Fruit fly (Drosophila melanogaster): ENCODE results near the gene CG6686.

CG6686 gene

dm6 chr2L:12013741-12014393 is 26.0 kb upstream of the CG6686 start:
- 0 out of 4 replicates have a peak, but pooled peaks have one; percentile 51 for TF ChIP-seq chinmo (GFP tag; IDR thresholded peaks at IDR 0.05; ENCODE audit: partially characterized antibody)
- peak; percentile 70 for TF ChIP-seq Hr39 (optimal IDR thresholded peaks at IDR 0.05)
- peak; percentile 58 for TF ChIP-seq Drgx (GFP tag; IDR thresholded peaks at IDR 0.05)
- TF ChIP-seq CG31224 (GFP tag; IDR thresholded peaks at IDR 0.05), result peak; percentile 63
- peak; percentile 96 for TF ChIP-seq nom (GFP tag; optimal IDR thresholded peaks at IDR 0.05)
- no peak for TF ChIP-seq CG1647 (GFP tag; optimal IDR thresholded peaks at IDR 0.05)
- TF ChIP-seq C15 (GFP tag; IDR thresholded peaks at IDR 0.05), result no peak
- TF ChIP-seq CG2129 (GFP tag; IDR thresholded peaks at IDR 0.05; ENCODE audit: partially characterized antibody), result no peak
- TF ChIP-seq CG1792 (GFP tag; optimal IDR thresholded peaks at IDR 0.05), result no peak
- peak in 1 of 2 experiments; percentile 42 for TF ChIP-seq bsh (GFP tag; optimal IDR thresholded peaks at IDR 0.05)
- TF ChIP-seq sisA (GFP tag; IDR thresholded peaks at IDR 0.05), result 0 out of 2 replicates have a peak, but pooled peaks have one; percentile 11
- no peak for TF ChIP-seq fu2 (GFP tag; optimal IDR thresholded peaks at IDR 0.05)
- peak; percentile 44; the same call in 1 of the 2 replicates for TF ChIP-seq crol (GFP tag; IDR thresholded peaks at IDR 0.05)

- TF ChIP-seq CG1529 (GFP tag; optimal IDR thresholded peaks at IDR 0.05) (no peak), CG1832 (GFP tag; optimal IDR thresholded peaks at IDR 0.05) (no peak)
These were observed 25.4 kb upstream of the CG6686 start for dm6 chr2L:12013243-12013642.

- TF ChIP-seq dpn (GFP tag; optimal IDR thresholded peaks at IDR 0.05) (peak; percentile 76 to 81), da (GFP tag; optimal IDR thresholded peaks at IDR 0.05) (peak; percentile 41), row (GFP tag; IDR thresholded peaks at IDR 0.05) (no peak), hkb (optimal IDR thresholded peaks at IDR 0.05) (peak; percentile 58), hkb (GFP tag; IDR thresholded peaks at IDR 0.05) (no peak), CG13287 (GFP tag; IDR thresholded peaks at IDR 0.05; ENCODE audit: partially characterized antibody) (no peak), bcd (GFP tag; optimal IDR thresholded peaks at IDR 0.05) (peak; percentile 75), sima (GFP tag; optimal IDR thresholded peaks at IDR 0.05) (no peak), unpg (GFP tag; optimal IDR thresholded peaks at IDR 0.05) (peak; percentile 57), CG10654 (GFP tag; optimal IDR thresholded peaks at IDR 0.05) (peak; percentile 60), PHDP (tag; optimal IDR thresholded peaks at IDR 0.05) (peak; percentile 50), NC2α (GFP tag; optimal IDR thresholded peaks at IDR 0.05) (peak; percentile 58), CG11456 (GFP tag; IDR thresholded peaks at IDR 0.05) (no peak), Side (GFP tag; optimal IDR thresholded peaks at IDR 0.05) (peak; percentile 85), CG17912 (GFP tag; optimal IDR thresholded peaks at IDR 0.05) (peak; percentile 6), Atf-2 (GFP tag; optimal IDR thresholded peaks at IDR 0.05) (peak; percentile 57), CG7745 (tag; optimal IDR thresholded peaks at IDR 0.05) (peak; percentile 43), CG14710 (tag; optimal IDR thresholded peaks at IDR 0.05) (peak; percentile 62), Tbp (GFP tag; optimal IDR thresholded peaks at IDR 0.05) (no peak), lmd (GFP tag; IDR thresholded peaks at IDR 0.05) (no peak), CG2116 (GFP tag; optimal IDR thresholded peaks at IDR 0.05) (peak; percentile 21), CG1024 (GFP tag; IDR thresholded peaks at IDR 0.05) (no peak), CG6813 (GFP tag; optimal IDR thresholded peaks at IDR 0.05) (peak; percentile 85), Dbx (GFP tag; IDR thresholded peaks at IDR 0.05) (no peak), Hmx (GFP tag; optimal IDR thresholded peaks at IDR 0.05) (no peak), sim (GFP tag; IDR thresholded peaks at IDR 0.05) (no peak), CG6854 (GFP tag; optimal IDR thresholded peaks at IDR 0.05) (peak; percentile 39), pnt (GFP tag; optimal IDR thresholded peaks at IDR 0.05) (peak; percentile 71), CG10431 (GFP tag; optimal IDR thresholded peaks at IDR 0.05) (peak; percentile 51), CHES-1-like (GFP tag; optimal IDR thresholded peaks at IDR 0.05) (peak; percentile 91), sqz (GFP tag; optimal IDR thresholded peaks at IDR 0.05) (peak; percentile 38)
These were observed 24.1 kb upstream of the CG6686 start for dm6 chr2L:12011682-12012655.

Data from whole organism, embryonic.